Fruit fly (Drosophila melanogaster) S2 (cell line): ENCODE results near the gene MsrA.

Experiments
- CG8478 ChIP-seq: fragments of >200 bp; optimal IDR thresholded peaks from 2 replicates; lab custom pipeline; 2018
- CTCF ChIP-seq, 2 experiments: fragments of >200 bp; optimal IDR thresholded peaks; 2 replicates each; lab custom pipeline; 2018

MsrA gene

DNA sequence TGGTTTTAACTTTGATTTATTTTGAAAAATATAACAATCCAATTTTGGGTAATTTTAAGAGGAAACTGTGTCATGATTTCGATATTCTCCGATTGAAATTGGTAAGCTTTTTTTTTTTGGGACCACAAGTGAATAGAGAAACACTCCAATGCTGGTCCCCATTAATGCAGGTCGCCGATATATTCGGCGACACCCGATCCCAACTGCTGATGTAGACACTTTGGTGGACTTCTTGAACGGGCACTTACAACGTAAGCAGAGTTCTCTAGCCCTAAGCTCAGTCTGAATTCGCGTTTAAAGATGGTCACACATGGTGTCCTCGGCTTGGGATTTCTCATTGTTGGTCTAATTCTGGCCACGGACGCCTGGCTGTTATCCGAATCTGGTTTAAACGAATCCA lies 9.5 kb downstream of the MsrA start, which contains the start of gene yellow-k:
TSS of gene yellow-k (plus strand) at position 301 of the 400 bp plus-strand sequence.
- TF ChIP-seq CTCF (optimal IDR thresholded peaks at IDR 0.05; lab: Kevin White, UChicago), result no peak
- no peak for TF ChIP-seq CG8478 (lab: Kevin White, UChicago)

DNA sequence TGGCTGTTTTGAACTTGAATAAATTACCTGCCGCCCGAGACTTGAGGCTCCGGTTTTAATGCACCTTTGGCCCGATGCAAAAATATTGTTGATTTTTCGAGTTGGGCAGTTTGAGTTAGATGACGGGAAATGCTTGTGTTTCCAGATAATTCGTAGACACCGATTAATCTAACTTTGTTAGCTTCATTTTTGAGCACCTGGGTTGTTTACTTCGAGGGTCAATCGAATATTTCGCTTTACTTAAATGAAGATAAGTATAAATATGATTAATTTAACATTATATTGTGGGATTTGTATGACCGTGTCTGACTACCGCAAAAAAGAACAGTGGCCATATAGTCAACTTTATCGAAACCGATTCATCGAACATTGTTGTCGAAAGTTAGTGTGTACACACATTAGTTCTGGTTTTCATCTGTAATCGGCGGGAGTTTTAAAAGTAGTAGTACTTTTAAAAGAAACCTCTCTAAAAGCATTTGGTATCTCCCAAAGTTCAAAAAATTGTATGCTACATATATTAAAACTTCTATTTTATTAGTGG lies 13.0 kb downstream of the MsrA start, which contains the start of gene CG7945:
TSS of gene CG7945 (minus strand) at position 332 of the 541 bp plus-strand sequence.
- TF ChIP-seq CG8478 (lab: Kevin White, UChicago) (no peak), CTCF (optimal IDR thresholded peaks at IDR 0.05; lab: Kevin White, UChicago) (no peak)

- TF ChIP-seq CG8478 (lab: Kevin White, UChicago), result no peak
- no peak for TF ChIP-seq CTCF (optimal IDR thresholded peaks at IDR 0.05; lab: Kevin White, UChicago)
Measured at dm6 chr3L:15525153-15525552, 14.3 kb downstream of the MsrA start, which contains the start of gene CG33986. TSS of gene CG33986 (minus strand) at chr3L:15525253.

DNA sequence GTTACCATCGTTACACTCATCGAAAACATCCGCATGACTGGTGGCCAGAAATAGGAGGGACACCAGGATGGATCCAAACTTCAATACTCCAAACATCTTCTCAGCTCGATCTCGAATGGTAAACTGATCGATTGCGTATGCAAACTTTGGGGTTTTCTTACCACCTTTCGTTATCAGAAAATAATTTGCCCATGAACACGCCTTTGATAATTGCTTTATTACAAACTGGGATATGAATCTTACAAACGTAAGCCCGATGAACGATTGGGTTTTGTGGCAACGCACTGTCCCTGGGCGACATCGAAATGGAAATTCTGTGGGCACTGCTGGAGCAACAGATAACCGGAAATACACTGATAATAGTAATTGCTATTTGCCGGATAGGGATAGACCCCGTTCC lies 15.9 kb downstream of the MsrA start, which contains the start of gene CG33985:
TSS of gene CG33985 (minus strand) at position 101 of the 400 bp plus-strand sequence.
- TF ChIP-seq CTCF (optimal IDR thresholded peaks at IDR 0.05; lab: Kevin White, UChicago), result no peak
- TF ChIP-seq CG8478 (lab: Kevin White, UChicago), result no peak

- no peak for TF ChIP-seq CG8478 (lab: Kevin White, UChicago)
- TF ChIP-seq CTCF (optimal IDR thresholded peaks at IDR 0.05; lab: Kevin White, UChicago), result no peak
Measured at dm6 chr3L:15527416-15527815, 16.6 kb downstream of the MsrA start, which contains the start of gene CG42729. TSS of gene CG42729 (minus strand) at chr3L:15527516.

DNA sequence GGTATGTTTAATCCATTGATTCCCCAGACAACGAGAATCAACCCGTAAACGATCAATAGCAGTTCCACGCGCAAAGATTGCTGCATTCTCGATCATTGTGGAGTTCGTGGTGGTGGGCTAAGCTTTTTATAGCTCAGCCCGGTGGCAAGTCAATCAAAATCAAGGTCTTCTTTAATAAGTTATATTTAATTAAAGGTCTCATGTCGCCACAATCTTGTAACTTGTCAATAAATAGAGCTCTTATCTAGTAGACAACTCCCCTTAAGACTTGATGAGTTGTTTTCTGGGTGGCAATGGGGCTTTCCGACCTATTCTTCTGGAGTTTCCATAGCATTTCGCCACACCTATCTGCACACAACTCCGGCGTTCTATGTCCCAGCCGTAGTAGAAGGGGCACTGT lies 17.2 kb downstream of the MsrA start, which contains the start of gene CG42728:
TSS of gene CG42728 (minus strand) at position 101 of the 400 bp plus-strand sequence.
- TF ChIP-seq CG8478 (lab: Kevin White, UChicago) (no peak), CTCF (optimal IDR thresholded peaks at IDR 0.05; lab: Kevin White, UChicago) (no peak)

dm6 chr3L:15529143-15529542 lies 18.3 kb downstream of the MsrA start, which contains the start of gene obst-H:
TSS of gene obst-H (minus strand) at chr3L:15529243.
- no peak for TF ChIP-seq CG8478 (lab: Kevin White, UChicago)
- TF ChIP-seq CTCF (optimal IDR thresholded peaks at IDR 0.05; lab: Kevin White, UChicago), result no peak

DNA sequence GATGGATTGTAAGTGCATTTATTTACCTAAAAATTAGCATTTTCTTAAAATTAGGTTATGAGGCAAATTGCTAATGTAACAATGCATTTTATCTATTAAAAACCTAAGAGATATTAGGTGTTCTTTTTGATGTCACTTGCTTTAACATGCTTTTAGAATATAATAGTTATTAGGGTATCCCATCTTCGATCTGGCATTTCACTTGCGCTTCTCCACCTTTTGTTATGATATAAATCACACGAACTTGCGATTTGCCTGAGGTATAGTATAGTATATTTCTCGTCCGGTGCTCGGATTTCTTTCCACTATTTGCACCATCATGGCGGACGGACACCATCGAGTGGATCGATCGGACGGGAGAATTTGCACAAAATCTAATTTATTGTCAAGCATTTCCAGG lies 19.2 kb downstream of the MsrA start:
- TF ChIP-seq CG8478 (lab: Kevin White, UChicago) (no peak), CTCF (optimal IDR thresholded peaks at IDR 0.05; lab: Kevin White, UChicago) (no peak)

- TF ChIP-seq CG8478 (lab: Kevin White, UChicago), result no peak
- no peak for TF ChIP-seq CTCF (optimal IDR thresholded peaks at IDR 0.05; lab: Kevin White, UChicago)
Measured at dm6 chr3L:15530638-15531225, 19.9 kb downstream of the MsrA start.

- no peak for TF ChIP-seq CG8478 (lab: Kevin White, UChicago)
- TF ChIP-seq CTCF (optimal IDR thresholded peaks at IDR 0.05; lab: Kevin White, UChicago), result no peak
Measured at dm6 chr3L:15531423-15532325, 20.8 kb downstream of the MsrA start, which contains the start of gene CG43248. TSS of gene CG43248 (minus strand) at chr3L:15531473.

dm6 chr3L:15532368-15533030 lies 21.6 kb downstream of the MsrA start:
- TF ChIP-seq CTCF (optimal IDR thresholded peaks at IDR 0.05; lab: Kevin White, UChicago) (no peak), CG8478 (lab: Kevin White, UChicago) (no peak)

dm6 chr3L:15533402-15534129 lies 22.7 kb downstream of the MsrA start:
- TF ChIP-seq CTCF (optimal IDR thresholded peaks at IDR 0.05; lab: Kevin White, UChicago), result no peak
- no peak for TF ChIP-seq CG8478 (lab: Kevin White, UChicago)
